Worm (Caenorhabditis elegans): ENCODE results near the gene Y37E11B.10.

DNA sequence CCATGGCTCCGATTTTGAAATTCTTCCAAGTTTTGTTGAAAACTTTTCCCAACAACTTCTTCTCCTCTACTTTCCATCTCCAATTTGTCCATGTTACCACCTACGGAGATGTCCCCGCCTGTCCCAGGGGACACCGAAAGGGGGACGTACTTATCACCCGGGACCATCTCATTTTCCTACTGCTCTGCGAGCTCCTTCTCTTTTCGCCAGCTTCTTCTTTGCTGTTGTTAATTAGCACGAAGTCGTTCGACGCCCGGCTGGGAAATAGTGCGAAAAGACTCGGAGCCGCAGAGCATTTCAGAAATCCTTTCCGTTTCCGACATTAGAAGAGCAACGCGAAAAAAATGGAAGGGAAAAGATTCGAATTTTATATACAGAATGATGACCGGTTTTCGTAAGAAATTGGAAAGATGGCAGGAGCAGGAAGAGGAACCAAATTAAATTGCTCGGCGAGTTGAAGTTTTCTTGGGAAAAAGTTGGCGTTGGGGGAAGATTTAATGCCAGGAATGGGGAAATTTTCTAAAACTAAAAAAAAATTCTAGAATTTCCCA lies 15.6 kb upstream of the Y37E11B.10 start:
- TF ChIP-seq nhr-28 (tag; optimal IDR thresholded peaks at IDR 0.05) (no peak), nhr-11 (tag; optimal IDR thresholded peaks at IDR 0.05) (no peak), ceh-82 (tag; optimal IDR thresholded peaks at IDR 0.05) (no peak), elt-3 (tag; optimal IDR thresholded peaks at IDR 0.05) (no peak), snpc-4 (tag; optimal IDR thresholded peaks at IDR 0.05) (no peak), egl-27 (tag; optimal IDR thresholded peaks at IDR 0.05) (no peak), nfya-1 (tag; optimal IDR thresholded peaks at IDR 0.05; ENCODE audit: insufficient read depth) (no peak), unc-62 (GFP tag; optimal IDR thresholded peaks at IDR 0.05) (no peak), nhr-77 (tag; optimal IDR thresholded peaks at IDR 0.05) (no peak)
